Worm (Caenorhabditis elegans): Measurements from ENCODE around the gene rap-2.

The rap-2 gene

ce11 chrV:15085335-15085800 is 21.5 kb upstream of the rap-2 start, which contains the start of the genes ahsa-1 and C01G10.7:
Gene ahsa-1 (minus strand): TSS chrV:15085385.
Gene C01G10.7 (plus strand): TSS chrV:15085747.
- TF ChIP-seq spr-1 (tag; optimal IDR thresholded peaks at IDR 0.05): peak; percentile 46
- no peak for TF ChIP-seq attf-4 (tag; optimal IDR thresholded peaks at IDR 0.05)
- TF ChIP-seq Y48G9A.11 (GFP tag; IDR thresholded peaks at IDR 0.05): peak; percentile 82
- TF ChIP-seq mxl-3 (GFP tag; optimal IDR thresholded peaks at IDR 0.05): peak; percentile 19
- TF ChIP-seq lsy-2 (tag; optimal IDR thresholded peaks at IDR 0.05): peak; percentile 64 to 94
- no peak for TF ChIP-seq F44E2.7 (GFP tag; IDR thresholded peaks at IDR 0.05)
- TF ChIP-seq nhr-10 (tag; optimal IDR thresholded peaks at IDR 0.05): peak; percentile 8
- TF ChIP-seq nhr-77 (tag; optimal IDR thresholded peaks at IDR 0.05): peak; percentile 88
- peak; percentile 56 for TF ChIP-seq F49E8.2 (tag; optimal IDR thresholded peaks at IDR 0.05; ENCODE audit: borderline replicate concordance)
- no peak for TF ChIP-seq nhr-25 (tag; optimal IDR thresholded peaks at IDR 0.05; ENCODE audit: borderline replicate concordance, insufficient read depth)
- peak; percentile 91 for TF ChIP-seq lin-15B (tag; optimal IDR thresholded peaks at IDR 0.05)
- peak; percentile 87 for TF ChIP-seq T20F7.1 (GFP tag; optimal IDR thresholded peaks at IDR 0.05)
- peak; percentile 86 for TF ChIP-seq lin-13 (GFP tag; optimal IDR thresholded peaks at IDR 0.05)
- peak; percentile 66 for TF ChIP-seq nhr-11 (tag; optimal IDR thresholded peaks at IDR 0.05)
- peak; percentile 46; the same call in 1 of the 2 replicates for TF ChIP-seq nhr-42 (GFP tag; IDR thresholded peaks at IDR 0.05)
- TF ChIP-seq pha-4 (GFP tag; IDR thresholded peaks at IDR 0.05): peak; percentile 54; the same call in 1 of the 2 replicates
- TF ChIP-seq pha-4 (tag; optimal IDR thresholded peaks at IDR 0.05): peak; percentile 97
- no peak for TF ChIP-seq nhr-237 (tag; optimal IDR thresholded peaks at IDR 0.05)
- 0 out of 2 replicates have a peak, but pooled peaks have one; percentile 32 for TF ChIP-seq zfp-3 (GFP tag; conservative IDR thresholded peaks at IDR 0.05)
- TF ChIP-seq R02D3.7 (tag; optimal IDR thresholded peaks at IDR 0.05): peak; percentile 89
- TF ChIP-seq ceh-44 (GFP tag; IDR thresholded peaks at IDR 0.05): peak; percentile 72; the same call in 1 of the 2 replicates
- TF ChIP-seq mdt-29 (GFP tag; IDR thresholded peaks at IDR 0.05): peak; percentile 52; the same call in 1 of the 2 replicates
- peak; percentile 40 for TF ChIP-seq ztf-7 (tag; optimal IDR thresholded peaks at IDR 0.05)
- no peak for TF ChIP-seq ceh-32 (tag; optimal IDR thresholded peaks at IDR 0.05; ENCODE audit: poor library complexity)
- peak; percentile 64 for TF ChIP-seq nhr-28 (tag; optimal IDR thresholded peaks at IDR 0.05)
- TF ChIP-seq daf-12 (tag; optimal IDR thresholded peaks at IDR 0.05): no peak
- TF ChIP-seq mdl-1 (tag; optimal IDR thresholded peaks at IDR 0.05): peak in 1 of 2 experiments; percentile 13
- peak; percentile 60 for TF ChIP-seq ces-1 (GFP tag; optimal IDR thresholded peaks at IDR 0.05)
- TF ChIP-seq nhr-6 (tag; optimal IDR thresholded peaks at IDR 0.05): peak; percentile 99
- TF ChIP-seq nhr-76 (tag; optimal IDR thresholded peaks at IDR 0.05): no peak
- no peak for TF ChIP-seq F26F4.8 (GFP tag; conservative IDR thresholded peaks at IDR 0.05)
- no peak for TF ChIP-seq unc-62 (GFP tag; optimal IDR thresholded peaks at IDR 0.05 in 1 of 2)
- no peak for TF ChIP-seq unc-62 (tag; optimal IDR thresholded peaks at IDR 0.05)
- TF ChIP-seq pqm-1 (tag; optimal IDR thresholded peaks at IDR 0.05): peak; percentile 72
- peak; percentile 98 for TF ChIP-seq unc-130 (GFP tag; optimal IDR thresholded peaks at IDR 0.05)
- TF ChIP-seq zip-2 (tag; optimal IDR thresholded peaks at IDR 0.05): no peak
- TF ChIP-seq nhr-41 (GFP tag; IDR thresholded peaks at IDR 0.05): no peak
- TF ChIP-seq ceh-20 (GFP tag; IDR thresholded peaks at IDR 0.05): peak; percentile 67; the same call in 1 of the 2 replicates
- TF ChIP-seq daf-8 (GFP tag; IDR thresholded peaks at IDR 0.05): no peak
- TF ChIP-seq duxl-1 (tag; optimal IDR thresholded peaks at IDR 0.05; ENCODE audit: poor library complexity): peak; percentile 72
- TF ChIP-seq sdz-12 (GFP tag; optimal IDR thresholded peaks at IDR 0.05): no peak
- no peak for TF ChIP-seq lir-3 (tag; optimal IDR thresholded peaks at IDR 0.05)
- TF ChIP-seq T26A8.4 (GFP tag; IDR thresholded peaks at IDR 0.05): peak; percentile 59; the same call in 1 of the 2 replicates
- peak; percentile 91 for TF ChIP-seq ZK337.2 (GFP tag; IDR thresholded peaks at IDR 0.05)
- TF ChIP-seq hif-1 (tag; optimal IDR thresholded peaks at IDR 0.05): peak; percentile 60 to 98
- TF ChIP-seq tag-97 (GFP tag; IDR thresholded peaks at IDR 0.05): 0 out of 2 replicates have a peak, but pooled peaks have one; percentile 12
- TF ChIP-seq hmg-1.1 (GFP tag; IDR thresholded peaks at IDR 0.05): peak; percentile 79
- no peak for TF ChIP-seq nhr-102 (tag; optimal IDR thresholded peaks at IDR 0.05)
- peak in 1 of 2 experiments; percentile 72 for TF ChIP-seq daf-16 (GFP tag; optimal IDR thresholded peaks at IDR 0.05)
- TF ChIP-seq daf-16 (tag; optimal IDR thresholded peaks at IDR 0.05): no peak
- TF ChIP-seq lim-7 (GFP tag; IDR thresholded peaks at IDR 0.05): no peak

Data from whole organism, L4 larva.